Fruit fly (Drosophila melanogaster): ENCODE measurements around the gene CG31204.
A peak's percentile ranks its signal among the peaks of the same experiment; 100 is the strongest.

The CG31204 gene

DNA sequence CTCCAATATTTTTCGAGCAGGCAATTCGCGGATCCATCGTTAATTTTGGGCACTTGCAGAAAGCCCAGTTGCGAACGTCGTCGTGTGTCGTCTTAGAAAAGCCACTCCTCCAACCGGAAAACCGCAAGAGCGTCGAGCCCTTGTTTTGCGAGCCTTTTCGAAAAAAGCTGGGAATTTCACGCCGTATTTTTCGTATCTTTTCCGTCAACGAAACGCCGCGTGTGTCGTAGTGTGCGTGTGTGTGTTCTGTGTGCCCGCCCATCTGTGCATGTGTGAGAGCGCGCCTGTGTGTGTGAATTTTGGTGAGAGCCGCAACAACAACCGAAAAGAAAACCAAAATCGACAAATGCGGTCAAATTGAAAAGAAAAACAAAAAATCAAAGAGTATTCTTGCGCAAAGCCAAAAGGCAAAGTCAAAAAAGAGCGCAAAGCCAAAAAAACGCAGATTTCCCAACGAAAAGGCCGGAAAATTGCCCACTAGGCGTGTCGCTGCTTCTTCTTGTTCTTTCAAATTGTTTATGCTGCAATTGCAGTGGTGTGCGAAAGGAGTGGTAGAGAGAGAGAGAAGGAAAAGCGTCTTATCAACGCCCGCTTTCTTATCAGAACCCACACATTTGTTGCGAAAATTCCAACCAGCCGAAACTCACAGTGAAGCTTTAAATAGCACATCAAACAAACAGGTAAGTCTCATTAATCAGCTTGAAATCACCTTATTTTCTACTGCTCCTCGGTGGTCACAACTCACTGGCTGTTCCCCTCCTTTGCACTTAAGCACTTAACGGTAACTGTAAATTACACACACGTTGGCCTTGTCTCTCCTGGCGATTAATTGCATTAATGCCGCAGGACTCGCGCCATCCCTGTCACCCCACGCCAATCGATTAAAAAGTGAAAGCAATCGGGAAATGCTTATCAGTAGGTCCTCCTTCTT, 12.2 kb upstream of the CG31204 start, which contains the start of gene PNPase:
Gene PNPase (minus strand): TSS at position 176 of the 931 bp plus-strand sequence.
- no peak for TF ChIP-seq CG13204 (GFP tag; optimal IDR thresholded peaks at IDR 0.05)
- no peak for TF ChIP-seq CG9948 (tag; optimal IDR thresholded peaks at IDR 0.05)
- TF ChIP-seq CG4496 (GFP tag; IDR thresholded peaks at IDR 0.05): 0 out of 3 replicates have a peak, but pooled peaks have one; percentile 10
- peak; percentile 28 for TF ChIP-seq EcR (GFP tag; optimal IDR thresholded peaks at IDR 0.05)
- TF ChIP-seq CG32121 (GFP tag; IDR thresholded peaks at IDR 0.05): peak; percentile 62
- TF ChIP-seq CG12605 (GFP tag; IDR thresholded peaks at IDR 0.05): peak; percentile 45

DNA sequence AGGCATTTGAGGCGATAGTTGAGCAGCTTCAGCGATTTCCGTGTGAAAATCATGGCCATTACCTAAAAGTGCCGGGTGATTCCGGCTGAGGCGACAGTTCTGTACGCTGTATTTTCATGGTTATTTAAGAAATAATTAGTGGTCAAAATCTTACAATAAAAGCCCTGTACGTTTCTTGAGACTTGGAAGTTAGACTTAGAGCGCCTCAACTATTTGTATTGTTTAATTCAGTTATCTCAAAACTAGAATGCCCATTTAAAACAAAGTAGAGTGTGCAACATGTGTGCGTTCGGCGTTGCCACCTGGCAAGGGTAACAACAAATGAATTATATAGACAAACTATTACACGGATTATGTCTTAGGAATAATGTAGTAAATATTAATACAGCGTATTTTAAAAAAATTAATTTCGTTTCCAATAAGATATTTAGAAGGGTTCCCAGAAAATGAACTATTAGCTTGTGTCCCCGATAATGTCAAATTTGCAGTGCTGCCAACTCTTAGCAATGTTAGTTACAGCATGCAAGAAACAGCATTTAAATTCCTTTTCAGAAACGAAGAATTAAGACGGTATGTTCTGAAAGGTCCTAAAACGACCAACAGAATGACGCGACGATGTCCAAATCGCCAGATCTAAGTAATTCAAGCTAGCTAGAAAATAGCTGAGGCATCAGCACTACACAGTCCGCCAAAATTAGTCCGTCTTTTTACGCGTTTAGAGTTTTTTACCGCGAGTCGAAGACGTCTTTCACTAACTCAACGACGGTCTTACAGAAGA, 11.4 kb upstream of the CG31204 start, which contains the start of gene Gprk2:
Gene Gprk2 (plus strand): TSS at position 747 of the 778 bp plus-strand sequence.
- TF ChIP-seq fd96Ca (GFP tag; IDR thresholded peaks at IDR 0.05): peak; percentile 100
- TF ChIP-seq Pif1B (GFP tag; optimal IDR thresholded peaks at IDR 0.05): peak; percentile 100
- peak; percentile 100 for TF ChIP-seq Pif1A (GFP tag; optimal IDR thresholded peaks at IDR 0.05)
- TF ChIP-seq Ets98B (GFP tag; IDR thresholded peaks at IDR 0.05): peak; percentile 100
- peak; percentile 100 for TF ChIP-seq CG4496 (GFP tag; IDR thresholded peaks at IDR 0.05)
- TF ChIP-seq CG32121 (GFP tag; IDR thresholded peaks at IDR 0.05): peak; percentile 100
- TF ChIP-seq CG34367 (tag; optimal IDR thresholded peaks at IDR 0.05): peak; percentile 100
- peak; percentile 100 for TF ChIP-seq rn (GFP tag; IDR thresholded peaks at IDR 0.05)
- TF ChIP-seq gl (tag; optimal IDR thresholded peaks at IDR 0.05): peak; percentile 100
- TF ChIP-seq CG13204 (GFP tag; optimal IDR thresholded peaks at IDR 0.05): peak; percentile 99
- peak; percentile 100 for TF ChIP-seq CG17806 (tag; optimal IDR thresholded peaks at IDR 0.05)
- TF ChIP-seq CG10348 (GFP tag; IDR thresholded peaks at IDR 0.05): peak; percentile 99
- peak; percentile 100 for TF ChIP-seq CG12605 (GFP tag; IDR thresholded peaks at IDR 0.05)
- peak; percentile 100 for TF ChIP-seq CG14655 (GFP tag; optimal IDR thresholded peaks at IDR 0.05)
- TF ChIP-seq CG15710 (tag; optimal IDR thresholded peaks at IDR 0.05): peak; percentile 100
- peak; percentile 100 for TF ChIP-seq D1 (tag; optimal IDR thresholded peaks at IDR 0.05)
- peak; percentile 100 for TF ChIP-seq CG9948 (tag; optimal IDR thresholded peaks at IDR 0.05)
- no peak for TF ChIP-seq EcR (GFP tag; optimal IDR thresholded peaks at IDR 0.05)
- TF ChIP-seq CG8301 (tag; optimal IDR thresholded peaks at IDR 0.05): peak; percentile 100
- TF ChIP-seq CG8159 (tag; optimal IDR thresholded peaks at IDR 0.05): peak; percentile 100
- peak; percentile 100 for TF ChIP-seq Snoo (tag; optimal IDR thresholded peaks at IDR 0.05)

DNA sequence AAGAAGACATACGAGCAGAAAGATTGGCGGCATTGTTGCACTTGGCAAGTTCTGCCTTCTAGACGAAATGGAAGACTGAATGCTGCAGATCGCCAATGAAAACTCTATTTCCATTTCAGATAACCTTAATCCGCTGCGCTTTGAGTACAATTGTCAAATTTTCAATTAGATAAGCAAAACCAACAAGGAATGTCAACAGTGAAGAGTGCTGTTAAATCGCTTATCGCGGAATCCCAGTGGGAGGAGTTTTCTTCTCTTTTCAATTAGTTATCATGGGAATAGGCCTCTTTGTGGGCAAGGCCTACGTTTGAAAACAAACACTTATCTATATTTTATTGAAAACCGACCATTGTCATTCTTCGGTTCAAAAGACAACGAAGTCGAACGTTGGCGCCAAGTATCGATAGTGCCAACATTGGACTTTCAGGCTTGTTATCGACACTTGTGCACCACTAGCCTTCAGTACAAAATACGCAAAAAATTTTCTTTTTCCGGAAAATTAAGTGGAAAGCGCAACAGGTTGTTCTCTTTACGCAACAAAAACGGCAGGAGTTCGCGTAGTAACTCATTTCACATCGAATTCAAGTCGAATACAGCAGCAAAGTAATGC, 2.0 kb upstream of the CG31204 start, which contains the start of the genes Ugt35D1 and Gcn2:
Gene Ugt35D1 (minus strand): TSS at position 83 of the 610 bp plus-strand sequence.
Gene Gcn2 (plus strand): TSS at position 439 of the 610 bp plus-strand sequence.
- no peak for TF ChIP-seq CG4496 (GFP tag; IDR thresholded peaks at IDR 0.05)
- no peak for TF ChIP-seq CG34367 (tag; optimal IDR thresholded peaks at IDR 0.05)
- no peak for TF ChIP-seq rn (GFP tag; IDR thresholded peaks at IDR 0.05)
- TF ChIP-seq CG8159 (tag; optimal IDR thresholded peaks at IDR 0.05): no peak

DNA sequence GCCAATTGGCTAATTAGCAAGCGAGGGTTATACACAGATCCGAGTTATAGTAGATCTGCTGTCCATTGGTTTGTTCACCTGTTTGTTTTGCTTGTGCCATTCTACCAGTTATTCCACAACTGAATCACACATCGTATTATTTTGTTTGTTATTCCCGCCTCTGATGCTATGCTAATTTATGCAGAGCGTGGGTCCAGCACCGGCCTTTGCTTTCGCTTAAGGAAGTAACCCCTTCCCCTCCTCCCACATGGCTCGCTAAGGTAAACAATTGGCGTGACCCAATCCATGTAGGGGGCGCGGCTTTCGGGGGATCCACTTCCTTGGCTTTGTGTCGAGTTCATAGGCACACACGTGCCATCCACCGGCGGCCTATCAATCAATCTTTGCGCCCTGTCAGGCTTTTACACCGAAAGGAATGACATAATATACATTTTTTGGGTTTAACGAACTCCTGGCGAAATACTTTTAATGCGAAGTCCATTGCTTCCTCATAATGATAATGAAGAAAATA, 7.5 kb downstream of the CG31204 start:
- TF ChIP-seq EcR (GFP tag; optimal IDR thresholded peaks at IDR 0.05) (peak; percentile 30), CG34367 (tag; optimal IDR thresholded peaks at IDR 0.05) (no peak), CG17806 (tag; optimal IDR thresholded peaks at IDR 0.05) (no peak)

DNA sequence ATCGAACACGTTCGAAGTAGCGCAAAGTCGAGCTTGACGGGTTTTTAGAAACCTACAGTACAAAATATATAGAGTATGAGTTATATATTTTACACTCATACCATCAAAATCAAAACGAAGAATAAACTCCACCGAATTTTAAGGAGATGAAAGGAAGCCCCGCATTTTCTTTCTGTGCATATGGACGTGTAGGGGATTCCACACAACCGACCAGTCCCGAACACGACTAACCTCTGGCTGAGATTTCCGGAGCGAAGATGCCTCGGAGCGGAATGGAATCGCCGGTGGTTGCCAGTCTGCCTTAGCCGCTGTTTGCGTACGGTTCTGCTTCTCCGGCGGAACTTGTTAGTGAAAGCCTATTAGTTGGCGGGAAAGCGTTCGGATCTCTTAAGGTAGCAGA, 9.2 kb downstream of the CG31204 start:
- TF ChIP-seq Ets98B (GFP tag; IDR thresholded peaks at IDR 0.05) (peak; percentile 98), CG34367 (tag; optimal IDR thresholded peaks at IDR 0.05) (peak; percentile 93), D1 (tag; optimal IDR thresholded peaks at IDR 0.05) (peak; percentile 81), CG17806 (tag; optimal IDR thresholded peaks at IDR 0.05) (peak; percentile 97), CG9948 (tag; optimal IDR thresholded peaks at IDR 0.05) (peak; percentile 97), Pif1A (GFP tag; optimal IDR thresholded peaks at IDR 0.05) (peak; percentile 98), CG14655 (GFP tag; optimal IDR thresholded peaks at IDR 0.05) (peak; percentile 99), Pif1B (GFP tag; optimal IDR thresholded peaks at IDR 0.05) (peak; percentile 98), CG13204 (GFP tag; optimal IDR thresholded peaks at IDR 0.05) (no peak), EcR (GFP tag; optimal IDR thresholded peaks at IDR 0.05) (no peak), CG10348 (GFP tag; IDR thresholded peaks at IDR 0.05) (peak; percentile 89), CG8159 (tag; optimal IDR thresholded peaks at IDR 0.05) (peak; percentile 93), CG32121 (GFP tag; IDR thresholded peaks at IDR 0.05) (peak; percentile 99), CG4496 (GFP tag; IDR thresholded peaks at IDR 0.05) (peak; percentile 99), gl (tag; optimal IDR thresholded peaks at IDR 0.05) (peak; percentile 91), CG15710 (tag; optimal IDR thresholded peaks at IDR 0.05) (peak; percentile 90), rn (GFP tag; IDR thresholded peaks at IDR 0.05) (peak; percentile 97), fd96Ca (GFP tag; IDR thresholded peaks at IDR 0.05) (peak; percentile 99), CG12605 (GFP tag; IDR thresholded peaks at IDR 0.05) (peak; percentile 97), CG8301 (tag; optimal IDR thresholded peaks at IDR 0.05) (peak; percentile 99), Snoo (tag; optimal IDR thresholded peaks at IDR 0.05) (peak; percentile 98)

All from whole organism, pupa.